Fruit fly (Drosophila melanogaster): Measurements from ENCODE around the gene Jon99Fi.

Gene Jon99Fi

DNA sequence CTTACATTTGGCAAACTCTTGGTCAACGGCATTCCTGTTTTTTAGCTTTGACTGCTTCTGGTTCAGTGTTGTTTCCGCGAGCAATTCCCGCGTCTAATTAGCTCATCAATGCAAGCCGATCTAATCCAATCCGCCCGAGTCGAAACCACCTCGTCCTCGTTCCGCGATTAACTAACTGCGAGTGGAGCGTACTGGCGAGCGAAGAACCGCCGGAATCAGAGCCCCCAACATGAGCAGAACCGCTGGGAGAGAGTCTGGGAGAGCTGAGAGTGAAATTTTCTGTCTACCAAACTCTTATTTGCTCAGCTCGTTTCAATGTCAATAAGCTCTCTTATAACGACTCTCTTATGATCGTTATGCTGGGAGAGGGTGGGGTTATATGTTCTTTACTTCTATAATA, 38.5 kb upstream of the Jon99Fi start (continued):
- TF ChIP-seq Atf-2 (GFP tag; optimal IDR thresholded peaks at IDR 0.05) (peak; percentile 73), Ssrp (tag; optimal IDR thresholded peaks at IDR 0.05) (no peak), z (GFP tag; IDR thresholded peaks at IDR 0.05) (peak; percentile 81), Chrac-16 (GFP tag; optimal IDR thresholded peaks at IDR 0.05) (no peak), pum (GFP tag; optimal IDR thresholded peaks at IDR 0.05) (peak; percentile 38), gce (GFP tag; IDR thresholded peaks at IDR 0.05) (peak; percentile 92), CG12769 (tag; optimal IDR thresholded peaks at IDR 0.05) (peak; percentile 67), gcm (GFP tag; optimal IDR thresholded peaks at IDR 0.05) (peak; percentile 55), CG17359 (tag; optimal IDR thresholded peaks at IDR 0.05) (peak; percentile 79), CG9817 (tag; optimal IDR thresholded peaks at IDR 0.05) (peak; percentile 41), CG13123 (GFP tag; optimal IDR thresholded peaks at IDR 0.05) (no peak), CTCF (GFP tag; optimal IDR thresholded peaks at IDR 0.05) (peak; percentile 52), CG18476 (GFP tag; optimal IDR thresholded peaks at IDR 0.05) (peak; percentile 88), ewg (GFP tag; optimal IDR thresholded peaks at IDR 0.05) (peak; percentile 44), dmrt11E (tag; optimal IDR thresholded peaks at IDR 0.05) (peak; percentile 49), CG17385 (GFP tag; optimal IDR thresholded peaks at IDR 0.05) (peak; percentile 70), Fer1 (GFP tag; optimal IDR thresholded peaks at IDR 0.05) (peak; percentile 83), CG9797 (GFP tag; optimal IDR thresholded peaks at IDR 0.05) (no peak), gcm2 (GFP tag; optimal IDR thresholded peaks at IDR 0.05) (peak; percentile 72), nom (GFP tag; optimal IDR thresholded peaks at IDR 0.05) (peak; percentile 74), CG17328 (GFP tag; IDR thresholded peaks at IDR 0.05) (peak; percentile 70), Lpt (GFP tag; optimal IDR thresholded peaks at IDR 0.05) (no peak), CG2116 (GFP tag; optimal IDR thresholded peaks at IDR 0.05) (peak; percentile 55), Tbp (GFP tag; optimal IDR thresholded peaks at IDR 0.05) (no peak), fd96Cb (tag; optimal IDR thresholded peaks at IDR 0.05) (peak; percentile 26), ac (GFP tag; optimal IDR thresholded peaks at IDR 0.05) (peak; percentile 57), HLH54F (GFP tag; optimal IDR thresholded peaks at IDR 0.05) (peak; percentile 37), gro (GFP tag; optimal IDR thresholded peaks at IDR 0.05) (peak; percentile 54), p53 (GFP tag; optimal IDR thresholded peaks at IDR 0.05) (peak; percentile 60), CG3407 (GFP tag; optimal IDR thresholded peaks at IDR 0.05) (peak; percentile 86), CG3163 (GFP tag; optimal IDR thresholded peaks at IDR 0.05) (peak; percentile 91), nerfin-2 (GFP tag; IDR thresholded peaks at IDR 0.05; ENCODE audit: partially characterized antibody) (no peak), Bteb2 (GFP tag; optimal IDR thresholded peaks at IDR 0.05) (peak; percentile 55), pfk (GFP tag; optimal IDR thresholded peaks at IDR 0.05) (peak; percentile 56), CG1792 (GFP tag; optimal IDR thresholded peaks at IDR 0.05) (peak; percentile 90), Jarid2 (GFP tag; optimal IDR thresholded peaks at IDR 0.05) (peak; percentile 79), CG12104 (GFP tag; optimal IDR thresholded peaks at IDR 0.05) (peak; percentile 61), ash1 (GFP tag; optimal IDR thresholded peaks at IDR 0.05) (peak; percentile 72), hbn (GFP tag; IDR thresholded peaks at IDR 0.05; ENCODE audit: partially characterized antibody) (peak; percentile 41; the same call in 1 of the 2 replicates), CG10959 (GFP tag; IDR thresholded peaks at IDR 0.05) (peak; percentile 67), Sry-β (GFP tag; optimal IDR thresholded peaks at IDR 0.05) (peak; percentile 36), chinmo (GFP tag; IDR thresholded peaks at IDR 0.05; ENCODE audit: partially characterized antibody) (peak; percentile 69; the same call in 3 of the 4 replicates), CG9876 (GFP tag; optimal IDR thresholded peaks at IDR 0.05) (peak; percentile 41), CG2120 (GFP tag; optimal IDR thresholded peaks at IDR 0.05) (peak; percentile 75), stc (GFP tag; IDR thresholded peaks at IDR 0.05) (peak; percentile 72), jumu (GFP tag; optimal IDR thresholded peaks at IDR 0.05) (peak; percentile 59), btn (GFP tag; optimal IDR thresholded peaks at IDR 0.05) (peak; percentile 74), lov (optimal IDR thresholded peaks at IDR 0.05) (no peak), lov (GFP tag; IDR thresholded peaks at IDR 0.05) (peak; percentile 90), Ets97D (GFP tag; optimal IDR thresholded peaks at IDR 0.05) (peak; percentile 41), klu (GFP tag; IDR thresholded peaks at IDR 0.05) (no peak), Doc2 (GFP tag; IDR thresholded peaks at IDR 0.05) (no peak)
